Fruit fly (Drosophila melanogaster) whole organism, embryonic: ENCODE measurements around the gene Tg.
A peak's percentile ranks its signal among the peaks of the same experiment; 100 is the strongest.

Source experiments
- Awh ChIP-seq: fragments of 200-800 bp; sonication (Bioruptor generic); IDR thresholded peaks from 2 replicates; pipeline ENCODE4, ENCODE4 v1.3.6; 2022; ENCODE audit warnings: missing biosample characterization, missing genetic modification characterization
- CG10274 ChIP-seq: fragments of 200-800 bp; sonication (Bioruptor generic); optimal IDR thresholded peaks from 3 replicates; lab custom pipeline; 2017; ENCODE audit warnings: missing biosample characterization, mild to moderate bottlenecking, missing genetic modification characterization
- CG11456 ChIP-seq: fragments of 200-800 bp; sonication (Bioruptor generic); IDR thresholded peaks from 3 replicates; pipeline ENCODE4 v1.3.6; 2022; ENCODE audit warnings: missing biosample characterization, missing genetic modification characterization
- CG14710 ChIP-seq: fragments of 200-800 bp; sonication (Bioruptor generic); optimal IDR thresholded peaks from 3 replicates; lab custom pipeline; 2019; ENCODE audit warnings: missing biosample characterization, mild to moderate bottlenecking, missing genetic modification characterization, moderate library complexity
- CG15073 ChIP-seq: fragments of 200-800 bp; sonication (Bioruptor generic); optimal IDR thresholded peaks from 2 replicates; lab custom pipeline; 2016; ENCODE audit warnings: missing biosample characterization, missing genetic modification characterization
- CG1792 ChIP-seq: fragments of 200-800 bp; sonication (Bioruptor generic); optimal IDR thresholded peaks from 2 replicates; lab custom pipeline; 2016; ENCODE audit warnings: missing biosample characterization, missing genetic modification characterization
- CG18011 ChIP-seq: fragments of 200-800 bp; sonication (Bioruptor generic); optimal IDR thresholded peaks from 2 replicates; lab custom pipeline; 2017; ENCODE audit warnings: missing biosample characterization, missing genetic modification characterization, mild to moderate bottlenecking, moderate library complexity, missing genotype
- CG1832 ChIP-seq: fragments of 200-800 bp; sonication (Bioruptor generic); optimal IDR thresholded peaks from 2 replicates; lab custom pipeline; 2017; ENCODE audit warnings: missing biosample characterization, mild to moderate bottlenecking, missing genetic modification characterization, inconsistent platforms
- CG18599 ChIP-seq: fragments of 200-800 bp; sonication (Bioruptor generic); optimal IDR thresholded peaks from 3 replicates; lab custom pipeline; 2017; ENCODE audit warnings: missing biosample characterization, missing genetic modification characterization, mild to moderate bottlenecking, moderate library complexity, missing genetic modification reagents
- CG18619 ChIP-seq: fragments of 200-800 bp; sonication (Bioruptor generic); optimal IDR thresholded peaks from 3 replicates; lab custom pipeline; 2017; ENCODE audit warnings: missing biosample characterization, mild to moderate bottlenecking, missing genetic modification characterization
- CG18764 ChIP-seq: fragments of 200-800 bp; sonication (Bioruptor generic); optimal IDR thresholded peaks from 3 replicates; lab custom pipeline; 2016; ENCODE audit warnings: missing biosample characterization, missing genetic modification characterization
- CG2120 ChIP-seq: fragments of 200-800 bp; sonication (Bioruptor generic); optimal IDR thresholded peaks from 3 replicates; lab custom pipeline; 2016; ENCODE audit warnings: missing biosample characterization, missing genetic modification characterization
- CG2889 ChIP-seq: fragments of 200-800 bp; sonication (Bioruptor generic); IDR thresholded peaks from 3 replicates; pipeline ENCODE4 v1.3.6; 2022; ENCODE audit warnings: missing biosample characterization, missing genetic modification characterization
- CG3065 ChIP-seq: fragments of 200-800 bp; sonication (Bioruptor generic); optimal IDR thresholded peaks from 2 replicates; lab custom pipeline; 2016; ENCODE audit warnings: missing biosample characterization, missing genetic modification characterization
- CG34422 ChIP-seq: fragments of 200-800 bp; sonication (Bioruptor generic); IDR thresholded peaks from 3 replicates; pipeline ENCODE4 v1.3.6; 2022; ENCODE audit warnings: missing biosample characterization, missing genetic modification characterization
- CG4424 ChIP-seq: fragments of 200-800 bp; sonication (Bioruptor generic); optimal IDR thresholded peaks from 3 replicates; lab custom pipeline; 2016; ENCODE audit warnings: missing biosample characterization, missing genetic modification characterization
- CG6175 ChIP-seq: fragments of 200-800 bp; sonication (Bioruptor generic); IDR thresholded peaks from 3 replicates; pipeline ENCODE4 v1.3.6; 2022; ENCODE audit warnings: missing biosample characterization, missing genetic modification characterization
- CG6765 ChIP-seq: fragments of 200-800 bp; sonication (Bioruptor generic); optimal IDR thresholded peaks from 3 replicates; lab custom pipeline; 2017; ENCODE audit warnings: missing biosample characterization, mild to moderate bottlenecking, missing genetic modification characterization
- CG9817 ChIP-seq: fragments of 200-800 bp; sonication (Bioruptor generic); optimal IDR thresholded peaks from 2 replicates; lab custom pipeline; 2018; ENCODE audit warnings: missing biosample characterization, mild to moderate bottlenecking, missing genetic modification characterization, moderate library complexity
- Camta ChIP-seq: fragments of 200-800 bp; sonication (Bioruptor generic); optimal IDR thresholded peaks from 2 replicates; lab custom pipeline; 2016; ENCODE audit warnings: missing biosample characterization, missing genetic modification characterization
- Dbx ChIP-seq: fragments of 200-800 bp; sonication (Bioruptor generic); IDR thresholded peaks from 3 replicates; pipeline ENCODE4 v1.3.6; 2022; ENCODE audit warnings: missing biosample characterization, missing genetic modification characterization
- HHEX ChIP-seq: fragments of 200-800 bp; sonication (Bioruptor generic); optimal IDR thresholded peaks from 3 replicates; lab custom pipeline; 2017; ENCODE audit warnings: missing biosample characterization, mild to moderate bottlenecking, missing genetic modification characterization, missing genetic modification reagents
- Mes4 ChIP-seq: fragments of 200-800 bp; sonication (Bioruptor generic); optimal IDR thresholded peaks from 2 replicates; lab custom pipeline; 2016; ENCODE audit warnings: missing biosample characterization, missing genetic modification characterization
- Poxn ChIP-seq: fragments of 200-800 bp; sonication (Bioruptor generic); IDR thresholded peaks from 2 replicates; pipeline ENCODE4 v1.3.6; 2022; ENCODE audit warnings: missing biosample characterization, missing genetic modification characterization
- Sry-β ChIP-seq: fragments of 200-800 bp; sonication (Bioruptor generic); optimal IDR thresholded peaks from 2 replicates; lab custom pipeline; 2018; ENCODE audit warnings: missing biosample characterization, mild to moderate bottlenecking, missing genetic modification characterization, moderate library complexity
- abd-A ChIP-seq: fragments of 200-800 bp; sonication (Bioruptor generic); optimal IDR thresholded peaks from 3 replicates; lab custom pipeline; 2019; ENCODE audit warnings: missing biosample characterization, mild to moderate bottlenecking, missing genetic modification characterization, moderate library complexity
- ap ChIP-seq: fragments of 200-800 bp; sonication (Bioruptor generic); IDR thresholded peaks from 2 replicates; pipeline ENCODE4 v1.3.6; 2022; ENCODE audit warnings: missing biosample characterization, missing genetic modification characterization
- corto ChIP-seq: fragments of 200-800 bp; sonication (Bioruptor generic); optimal IDR thresholded peaks from 2 replicates; lab custom pipeline; 2016; ENCODE audit warnings: missing biosample characterization, mild to moderate bottlenecking, missing genetic modification characterization, moderate library complexity
- crc ChIP-seq: fragments of 200-800 bp; sonication (Bioruptor generic); optimal IDR thresholded peaks from 2 replicates; lab custom pipeline; 2016; ENCODE audit warnings: missing biosample characterization, missing genetic modification characterization
- da ChIP-seq: fragments of 200-800 bp; sonication (Bioruptor generic); optimal IDR thresholded peaks from 2 replicates; lab custom pipeline; 2016; ENCODE audit warnings: missing biosample characterization, missing genetic modification characterization
- danr ChIP-seq: fragments of 200-800 bp; sonication (Bioruptor generic); IDR thresholded peaks from 2 replicates; pipeline ENCODE4 v1.3.6; 2022; ENCODE audit warnings: missing biosample characterization, missing genetic modification characterization
- exex ChIP-seq: fragments of 200-800 bp; sonication (Bioruptor generic); optimal IDR thresholded peaks from 4 replicates; lab custom pipeline; 2018; ENCODE audit warnings: missing biosample characterization, mild to moderate bottlenecking, missing genetic modification characterization, moderate library complexity
- fu2 ChIP-seq: fragments of 200-800 bp; sonication (Bioruptor generic); optimal IDR thresholded peaks from 2 replicates; lab custom pipeline; 2016; ENCODE audit warnings: missing biosample characterization, missing genetic modification characterization
- gcm ChIP-seq: fragments of 200-800 bp; sonication (Bioruptor generic); optimal IDR thresholded peaks from 2 replicates; lab custom pipeline; 2019; ENCODE audit warnings: missing biosample characterization, mild to moderate bottlenecking, missing genetic modification characterization, moderate library complexity
- gcm2 ChIP-seq: fragments of 200-800 bp; sonication (Bioruptor generic); optimal IDR thresholded peaks from 2 replicates; lab custom pipeline; 2016; ENCODE audit warnings: missing biosample characterization, missing genetic modification characterization
- gro ChIP-seq: fragments of 200-800 bp; sonication (Bioruptor generic); optimal IDR thresholded peaks from 2 replicates; lab custom pipeline; 2016; ENCODE audit warnings: missing biosample characterization, missing genetic modification characterization
- inv ChIP-seq: fragments of 200-800 bp; sonication (Bioruptor generic); IDR thresholded peaks from 2 replicates; pipeline ENCODE4 v1.3.6; 2022; ENCODE audit warnings: missing biosample characterization, missing genetic modification characterization; ENCODE audit not compliant: partially characterized antibody
- kah ChIP-seq: fragments of 200-800 bp; sonication (Bioruptor generic); optimal IDR thresholded peaks from 2 replicates; lab custom pipeline; 2018; ENCODE audit warnings: missing biosample characterization, mild to moderate bottlenecking, missing genetic modification characterization
- lilli ChIP-seq: fragments of 200-800 bp; sonication (Bioruptor generic); optimal IDR thresholded peaks from 3 replicates; lab custom pipeline; 2016; ENCODE audit warnings: missing biosample characterization, missing genetic modification characterization
- lmd ChIP-seq: fragments of 200-800 bp; sonication (Bioruptor generic); IDR thresholded peaks from 2 replicates; pipeline ENCODE4 v1.3.6; 2022; ENCODE audit warnings: missing biosample characterization, missing genetic modification characterization
- mam ChIP-seq: fragments of 200-800 bp; sonication (Bioruptor generic); optimal IDR thresholded peaks from 3 replicates; lab custom pipeline; 2016; ENCODE audit warnings: missing biosample characterization, missing genetic modification characterization
- nau ChIP-seq: fragments of 200-800 bp; sonication (Bioruptor generic); optimal IDR thresholded peaks from 3 replicates; lab custom pipeline; 2017; ENCODE audit warnings: missing biosample characterization, mild to moderate bottlenecking, missing genetic modification characterization, missing genetic modification reagents
- nerfin-1 ChIP-seq: fragments of 200-800 bp; sonication (Bioruptor generic); optimal IDR thresholded peaks from 3 replicates; lab custom pipeline; 2019; ENCODE audit warnings: missing biosample characterization, mild to moderate bottlenecking, missing genetic modification characterization, moderate library complexity
- oc ChIP-seq: fragments of 200-800 bp; sonication (Bioruptor generic); optimal IDR thresholded peaks from 2 replicates; lab custom pipeline; 2018; ENCODE audit warnings: missing biosample characterization, mild to moderate bottlenecking, missing genetic modification characterization, moderate library complexity
- peb ChIP-seq: fragments of 200-800 bp; sonication (Bioruptor generic); IDR thresholded peaks from 2 replicates; pipeline ENCODE4 v1.3.6; 2022; ENCODE audit warnings: missing biosample characterization, missing genetic modification characterization
- pita ChIP-seq: fragments of 200-800 bp; sonication (Bioruptor generic); optimal IDR thresholded peaks from 2 replicates; lab custom pipeline; 2017; ENCODE audit warnings: missing biosample characterization, mild to moderate bottlenecking, missing genetic modification characterization
- ranshi ChIP-seq: fragments of 200-800 bp; sonication (Bioruptor generic); IDR thresholded peaks from 2 replicates; pipeline ENCODE4 v1.3.6; 2022; ENCODE audit warnings: missing biosample characterization, missing genetic modification characterization
- sens-2 ChIP-seq: fragments of 200-800 bp; sonication (Bioruptor generic); IDR thresholded peaks from 2 replicates; pipeline ENCODE4 v1.3.6; 2022; ENCODE audit warnings: missing biosample characterization, missing genetic modification characterization
- slou ChIP-seq: fragments of 200-800 bp; sonication (Bioruptor generic); optimal IDR thresholded peaks from 3 replicates; lab custom pipeline; 2016; ENCODE audit warnings: missing biosample characterization, missing genetic modification characterization
- vfl ChIP-seq: fragments of 200-800 bp; sonication (Bioruptor generic); optimal IDR thresholded peaks from 2 replicates; lab custom pipeline; 2016; ENCODE audit warnings: missing biosample characterization, missing genetic modification characterization
- zfh2 ChIP-seq: fragments of 200-800 bp; sonication (Bioruptor generic); optimal IDR thresholded peaks from 2 replicates; lab custom pipeline; 2016; ENCODE audit warnings: missing biosample characterization, missing genetic modification characterization

Gene Tg

DNA sequence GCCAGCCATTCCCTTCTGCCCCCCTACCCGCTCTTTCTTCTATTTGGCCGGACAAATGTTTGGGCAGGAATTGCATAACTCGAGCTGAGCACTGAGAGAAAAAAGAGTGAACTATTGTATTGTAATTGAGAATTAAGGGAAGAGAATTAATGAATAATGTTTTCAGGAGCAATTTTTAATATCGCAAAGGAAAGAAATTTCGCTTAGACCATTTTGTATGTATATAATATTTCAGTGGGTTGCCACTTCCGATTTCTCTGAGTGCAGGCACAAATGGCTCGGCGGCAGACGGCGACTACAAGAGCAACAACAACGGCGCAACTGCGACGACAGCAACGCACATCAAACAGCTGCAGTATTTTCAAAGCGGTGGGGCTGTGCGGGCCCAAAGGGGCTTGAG lies 46.6 kb upstream of the Tg start (continued):
- TF ChIP-seq sens-2 (GFP tag; lab: Robert Waterston, UW) = peak; percentile 62
- no peak for TF ChIP-seq slou (GFP tag; lab: Kevin White, UChicago)
- TF ChIP-seq oc = peak; percentile 64
- TF ChIP-seq CG4424 = peak; percentile 66
- TF ChIP-seq CG1832 (GFP tag; lab: Kevin White, UChicago) = no peak
- TF ChIP-seq Sry-β (GFP tag; lab: Kevin White, UChicago) = no peak
- no peak for TF ChIP-seq CG18011
- peak; percentile 38 for TF ChIP-seq kah (GFP tag; lab: Kevin White, UChicago)
- TF ChIP-seq mam (GFP tag; lab: Kevin White, UChicago) = peak; percentile 68
- no peak for TF ChIP-seq CG6765 (GFP tag; lab: Kevin White, UChicago)
- TF ChIP-seq ranshi (GFP tag; lab: Robert Waterston, UW) = peak; percentile 77
- peak; percentile 80 for TF ChIP-seq Awh (GFP tag; lab: Robert Waterston, UW)
- peak; percentile 59 for TF ChIP-seq fu2
- no peak for TF ChIP-seq vfl (GFP tag; lab: Kevin White, UChicago)
- peak; percentile 62 for TF ChIP-seq lilli (GFP tag; lab: Kevin White, UChicago)
- TF ChIP-seq inv (GFP tag; lab: Robert Waterston, UW) = no peak
- TF ChIP-seq CG3065 (GFP tag; lab: Kevin White, UChicago) = peak; percentile 55
- peak; percentile 47 for TF ChIP-seq CG9817 (tag; lab: Kevin White, UChicago)
- TF ChIP-seq CG18764 = peak; percentile 51
- peak; percentile 46 for TF ChIP-seq CG18619 (GFP tag; lab: Kevin White, UChicago)
- peak; percentile 11 for TF ChIP-seq zfh2 (GFP tag; lab: Kevin White, UChicago)
- peak; percentile 25 for TF ChIP-seq CG1792 (GFP tag; lab: Kevin White, UChicago)
- TF ChIP-seq crc (GFP tag; lab: Kevin White, UChicago) = peak; percentile 53
- peak; percentile 51; the same call in 1 of the 3 replicates for TF ChIP-seq CG2889 (GFP tag; lab: Robert Waterston, UW)
- TF ChIP-seq Dbx = peak; percentile 67
- TF ChIP-seq CG14710 (tag; lab: Kevin White, UChicago) = peak; percentile 10
- TF ChIP-seq gcm2 = no peak
- TF ChIP-seq CG34422 (GFP tag; lab: Robert Waterston, UW) = peak; percentile 82
- TF ChIP-seq HHEX (GFP tag; lab: Kevin White, UChicago) = peak; percentile 67
- no peak for TF ChIP-seq CG15073 (GFP tag; lab: Kevin White, UChicago)
- TF ChIP-seq CG6175 (GFP tag; lab: Robert Waterston, UW) = no peak
- no peak for TF ChIP-seq corto (GFP tag; lab: Kevin White, UChicago)
- TF ChIP-seq CG10274 = no peak
- peak; percentile 75 for TF ChIP-seq Camta (GFP tag; lab: Kevin White, UChicago)
- no peak for TF ChIP-seq abd-A (tag; lab: Kevin White, UChicago)
- TF ChIP-seq ap (GFP tag; lab: Robert Waterston, UW) = peak; percentile 82
- TF ChIP-seq nau (GFP tag; lab: Kevin White, UChicago) = peak; percentile 81
- TF ChIP-seq CG18599 (GFP tag; lab: Kevin White, UChicago) = peak; percentile 58
- peak; percentile 78 for TF ChIP-seq lmd
- TF ChIP-seq nerfin-1 = peak; percentile 29
- peak; percentile 60 for TF ChIP-seq CG2120 (GFP tag; lab: Kevin White, UChicago)
- peak; percentile 73 for TF ChIP-seq Mes4
- TF ChIP-seq Poxn (GFP tag; lab: Robert Waterston, UW) = no peak
- TF ChIP-seq exex = no peak
- no peak for TF ChIP-seq pita (GFP tag; lab: Kevin White, UChicago)
- 0 out of 3 replicates have a peak, but pooled peaks have one; percentile 55 for TF ChIP-seq CG11456 (GFP tag; lab: Robert Waterston, UW)
- no peak for TF ChIP-seq gro (GFP tag; lab: Kevin White, UChicago)
- peak; percentile 31 for TF ChIP-seq da (GFP tag; lab: Kevin White, UChicago)
- 0 out of 2 replicates have a peak, but pooled peaks have one; percentile 41 for TF ChIP-seq danr (GFP tag; lab: Robert Waterston, UW)
- TF ChIP-seq gcm (GFP tag; lab: Kevin White, UChicago) = peak; percentile 76
- TF ChIP-seq peb = peak; percentile 69; the same call in 1 of the 2 replicates
